Fruit fly (Drosophila melanogaster): Measurements from ENCODE around the gene CG5866.

dm6 chr3R:17415439-17415838 is at the start of gene CG5866:
- TF ChIP-seq GATAd (GFP tag; optimal IDR thresholded peaks at IDR 0.05) (no peak), lola (GFP tag; optimal IDR thresholded peaks at IDR 0.05) (no peak), pan (optimal IDR thresholded peaks at IDR 0.05) (no peak), fru (GFP tag; optimal IDR thresholded peaks at IDR 0.05) (no peak), Dfd (GFP tag; optimal IDR thresholded peaks at IDR 0.05) (no peak), Abd-B (GFP tag; optimal IDR thresholded peaks at IDR 0.05) (no peak), Mio (GFP tag; optimal IDR thresholded peaks at IDR 0.05) (no peak), tai (GFP tag; optimal IDR thresholded peaks at IDR 0.05) (no peak)

Measured in whole organism, wandering third instar larva.